Worm (Caenorhabditis elegans): Measurements from ENCODE around the gene dlc-3.

Gene dlc-3

DNA sequence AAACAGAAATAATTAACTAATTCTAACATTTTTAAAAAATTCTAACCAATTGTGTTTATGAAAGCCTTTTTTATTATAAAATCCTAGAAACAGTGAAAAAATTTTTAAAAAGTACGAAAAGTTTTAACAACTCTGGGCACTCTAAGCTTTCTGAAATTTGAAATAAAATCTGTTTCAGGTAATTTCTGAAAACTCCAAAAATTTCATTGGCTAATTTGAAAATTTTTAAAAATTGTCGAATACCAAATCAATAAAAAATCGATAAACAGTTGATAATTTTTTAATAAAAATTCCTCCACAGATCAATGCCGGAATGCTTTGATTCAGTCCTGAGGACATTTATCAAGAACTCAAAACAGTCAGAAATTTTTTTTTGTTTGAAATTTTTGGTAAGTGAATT is 38.4 kb upstream of the dlc-3 start, which contains the start of gene Y65A5A.24:
Gene Y65A5A.24 (plus strand): TSS at position 301 of the 400 bp plus-strand sequence.
- no peak for TF ChIP-seq snpc-1.1 (tag; optimal IDR thresholded peaks at IDR 0.05; ENCODE audit: insufficient read depth)
- TF ChIP-seq dpl-1 (GFP tag; optimal IDR thresholded peaks at IDR 0.05), result no peak
- TF ChIP-seq F10E7.11 (tag; optimal IDR thresholded peaks at IDR 0.05), result no peak
- no peak for TF ChIP-seq lin-54 (GFP tag; optimal IDR thresholded peaks at IDR 0.05)
- no peak for TF ChIP-seq snpc-4 (GFP tag; optimal IDR thresholded peaks at IDR 0.05)
- TF ChIP-seq snpc-4 (tag; optimal IDR thresholded peaks at IDR 0.05), result peak in 1 of 4 experiments; percentile 36

DNA sequence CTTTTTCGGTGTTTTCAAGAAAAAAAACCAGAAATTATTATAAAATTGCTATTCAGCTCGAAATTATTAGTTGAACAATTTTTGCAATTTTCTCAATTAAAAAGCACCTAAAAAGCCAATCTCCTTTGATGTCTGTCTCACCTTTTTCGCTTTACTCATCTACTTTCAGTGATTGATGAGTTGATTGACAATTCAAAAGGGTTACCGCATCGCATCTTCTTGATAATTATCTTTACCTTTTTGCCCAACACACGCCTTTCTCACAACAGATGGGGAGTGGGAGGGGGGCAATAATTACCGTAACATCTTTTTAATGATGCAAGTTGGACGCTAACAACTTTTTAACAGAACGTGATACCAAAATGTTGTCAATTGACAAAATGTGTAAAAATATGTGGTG is 35.4 kb upstream of the dlc-3 start:
- no peak for TF ChIP-seq F10E7.11 (tag; optimal IDR thresholded peaks at IDR 0.05)
- no peak for TF ChIP-seq F57A8.1 (GFP tag; optimal IDR thresholded peaks at IDR 0.05)
- no peak for TF ChIP-seq T26A5.8 (tag; optimal IDR thresholded peaks at IDR 0.05)
- TF ChIP-seq F23B12.7 (tag; optimal IDR thresholded peaks at IDR 0.05; ENCODE audit: insufficient read depth), result no peak
- TF ChIP-seq unc-62 (GFP tag; optimal IDR thresholded peaks at IDR 0.05), result peak; percentile 93

DNA sequence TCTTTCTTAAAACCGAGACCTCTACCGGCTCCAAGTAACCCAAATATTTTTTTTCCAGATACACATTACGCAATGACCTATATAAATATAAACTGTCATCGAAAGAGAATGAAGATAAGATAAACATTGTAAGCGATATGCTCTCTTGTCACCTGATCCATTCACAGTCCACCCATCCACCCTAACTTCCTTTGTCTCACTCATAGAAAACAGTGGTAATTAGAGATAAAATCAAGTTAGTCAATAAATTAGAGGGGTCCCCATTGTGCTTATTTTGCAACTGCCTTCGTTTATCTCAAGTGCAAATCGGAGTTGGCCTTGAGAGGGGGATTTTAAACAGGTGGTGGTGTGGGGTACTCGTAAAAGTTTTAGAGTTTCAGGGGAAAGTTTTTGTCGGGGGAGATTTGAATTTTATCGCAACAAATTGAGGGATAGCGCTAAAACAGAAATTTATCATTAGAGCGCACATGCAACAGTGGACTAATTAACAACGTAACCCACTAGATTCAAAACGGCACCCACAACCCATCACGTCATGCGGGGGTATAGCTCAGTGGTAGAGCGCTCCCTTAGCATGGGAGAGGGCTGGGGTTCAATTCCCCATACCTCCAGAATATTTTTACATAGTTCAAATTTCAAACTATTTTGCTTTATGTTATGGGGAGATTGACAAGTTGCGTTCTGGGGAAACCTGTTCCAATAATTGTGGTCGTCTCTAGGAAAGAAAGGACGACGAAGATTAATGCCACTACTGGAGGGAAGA is 34.0 kb upstream of the dlc-3 start:
- TF ChIP-seq ceh-91 (GFP tag; IDR thresholded peaks at IDR 0.05) (0 out of 2 replicates have a peak, but pooled peaks have one; percentile 30), nhr-90 (tag; optimal IDR thresholded peaks at IDR 0.05) (peak; percentile 69), mel-28 (tag; optimal IDR thresholded peaks at IDR 0.05; ENCODE audit: borderline replicate concordance) (no peak), sea-2 (GFP tag; IDR thresholded peaks at IDR 0.05) (no peak), lsy-27 (tag; optimal IDR thresholded peaks at IDR 0.05; ENCODE audit: borderline replicate concordance, insufficient read depth) (no peak), F57A8.1 (GFP tag; optimal IDR thresholded peaks at IDR 0.05) (no peak), ztf-28 (GFP tag; IDR thresholded peaks at IDR 0.05) (no peak), F52B5.7 (tag; optimal IDR thresholded peaks at IDR 0.05) (peak; percentile 25), somi-1 (GFP tag; optimal IDR thresholded peaks at IDR 0.05) (no peak), hmg-1.2 (GFP tag; IDR thresholded peaks at IDR 0.05) (peak; percentile 69), nfyb-1 (GFP tag; IDR thresholded peaks at IDR 0.05) (peak; percentile 69; the same call in 1 of the 2 replicates), dox-1 (GFP tag; IDR thresholded peaks at IDR 0.05) (no peak; the same call in 1 of the 2 replicates), ztf-25 (GFP tag; IDR thresholded peaks at IDR 0.05) (peak; percentile 57; the same call in 1 of the 2 replicates), F49E8.2 (tag; optimal IDR thresholded peaks at IDR 0.05; ENCODE audit: insufficient read depth) (peak; percentile 58), xnd-1 (tag; optimal IDR thresholded peaks at IDR 0.05) (no peak), let-526 (GFP tag; IDR thresholded peaks at IDR 0.05) (no peak), let-607 (tag; optimal IDR thresholded peaks at IDR 0.05) (peak in 1 of 2 experiments; percentile 23), ztf-22 (GFP tag; optimal IDR thresholded peaks at IDR 0.05) (no peak), snpc-1.1 (tag; optimal IDR thresholded peaks at IDR 0.05; ENCODE audit: insufficient read depth) (no peak), ets-4 (GFP tag; optimal IDR thresholded peaks at IDR 0.05) (no peak), mcd-1 (GFP tag; IDR thresholded peaks at IDR 0.05) (peak; percentile 90), lag-1 (GFP tag; IDR thresholded peaks at IDR 0.05) (no peak), F37B4.10 (GFP tag; IDR thresholded peaks at IDR 0.05) (no peak), ztf-6 (GFP tag; IDR thresholded peaks at IDR 0.05) (no peak), ztf-26 (tag; optimal IDR thresholded peaks at IDR 0.05) (no peak), C17E4.6 (GFP tag; IDR thresholded peaks at IDR 0.05) (no peak), hrde-1 (tag; optimal IDR thresholded peaks at IDR 0.05; ENCODE audit: borderline replicate concordance) (peak; percentile 28), dpl-1 (GFP tag; optimal IDR thresholded peaks at IDR 0.05) (no peak), cebp-1 (GFP tag; IDR thresholded peaks at IDR 0.05) (no peak), cebp-1 (tag; optimal IDR thresholded peaks at IDR 0.05) (peak; percentile 50), athp-1 (tag; optimal IDR thresholded peaks at IDR 0.05) (peak; percentile 59), sptf-2 (GFP tag; optimal IDR thresholded peaks at IDR 0.05) (peak; percentile 67), ccch-3 (GFP tag; optimal IDR thresholded peaks at IDR 0.05) (no peak), egrh-3 (GFP tag; IDR thresholded peaks at IDR 0.05) (peak; percentile 35; the same call in 1 of the 2 replicates), rcor-1 (GFP tag; IDR thresholded peaks at IDR 0.05) (peak; percentile 59), unc-62 (GFP tag; optimal IDR thresholded peaks at IDR 0.05) (no peak)
